Fruit fly (Drosophila melanogaster): ENCODE data around the gene Naa20A.

- TF ChIP-seq Hr39 (GFP tag; optimal IDR thresholded peaks at IDR 0.05) (no peak), svp (GFP tag) (no peak), CG16779 (tag; optimal IDR thresholded peaks at IDR 0.05) (no peak)
Measured at dm6 chrX:19585142-19585541, 37.7 kb downstream of the Naa20A start.

All from whole organism, prepupa.